Worm (Caenorhabditis elegans) whole organism, early embryonic: ENCODE results near the gene col-175.

Experiments
- B0310.2 ChIP-seq: sonication (generic microtip); optimal IDR thresholded peaks from 2 replicates; lab custom pipeline; 2016; ENCODE audit warnings: mild to moderate bottlenecking, missing genetic modification characterization, missing compliant biosample characterization
- F13C5.2 ChIP-seq: sonication (generic microtip); optimal IDR thresholded peaks from 2 replicates; lab custom pipeline; 2017; ENCODE audit warnings: mild to moderate bottlenecking, missing genetic modification characterization, inconsistent platforms, missing compliant biosample characterization
- aly-1 ChIP-seq: sonication (generic microtip); optimal IDR thresholded peaks from 2 replicates; lab custom pipeline; 2016; ENCODE audit warnings: missing genetic modification characterization, missing compliant biosample characterization
- ama-1 ChIP-seq: fragments of 150-350 bp; optimal IDR thresholded peaks from 2 replicates; lab custom pipeline; 2014
- ceh-13 ChIP-seq: fragments of 200-800 bp; sonication (Bioruptor generic); optimal IDR thresholded peaks from 2 replicates; lab custom pipeline; 2018; ENCODE audit warnings: mild to moderate bottlenecking, missing genetic modification characterization, missing compliant biosample characterization
- ceh-36 ChIP-seq: sonication (generic microtip); optimal IDR thresholded peaks from 2 replicates; lab custom pipeline; 2016; ENCODE audit warnings: missing genetic modification characterization, inconsistent platforms, missing compliant biosample characterization
- ets-7 ChIP-seq: sonication (generic microtip); optimal IDR thresholded peaks from 2 replicates; lab custom pipeline; 2016; ENCODE audit warnings: missing genotype, missing genetic modification characterization, missing compliant biosample characterization
- flt-1 ChIP-seq: fragments of 200-800 bp; sonication (Bioruptor generic); IDR thresholded peaks from 2 replicates; pipeline ENCODE4 v1.3.6; 2022; ENCODE audit warnings: missing genetic modification characterization, missing compliant biosample characterization
- hmbx-1 ChIP-seq: sonication (generic microtip); optimal IDR thresholded peaks from 2 replicates; lab custom pipeline; 2016; ENCODE audit warnings: mild to moderate bottlenecking, missing genetic modification characterization, missing compliant biosample characterization
- hmg-4 ChIP-seq: fragments of 200-800 bp; sonication (Bioruptor generic); optimal IDR thresholded peaks from 2 replicates; lab custom pipeline; 2018; ENCODE audit warnings: mild to moderate bottlenecking, missing genetic modification characterization, missing compliant biosample characterization
- hnd-1 ChIP-seq: sonication (generic microtip); optimal IDR thresholded peaks from 2 replicates; lab custom pipeline; 2016; ENCODE audit warnings: missing genetic modification characterization, missing compliant biosample characterization
- pes-1 ChIP-seq: fragments of 200-800 bp; sonication (Bioruptor generic); IDR thresholded peaks from 2 replicates; pipeline ENCODE4 v1.3.6; 2022; ENCODE audit warnings: missing genetic modification reagents, missing genetic modification characterization, missing compliant biosample characterization
- scrt-1 ChIP-seq: fragments of 200-800 bp; sonication (Bioruptor generic); IDR thresholded peaks from 2 replicates; pipeline ENCODE4 v1.3.6; 2022; ENCODE audit warnings: missing genetic modification characterization, missing compliant biosample characterization
- sea-1 ChIP-seq: fragments of 200-800 bp; sonication (Bioruptor generic); conservative IDR thresholded peaks from 2 replicates; pipeline ENCODE4 v1.3.6; 2022; ENCODE audit warnings: missing genetic modification characterization, missing compliant biosample characterization
- tbx-11 ChIP-seq: fragments of 200-800 bp; sonication (Bioruptor generic); IDR thresholded peaks from 2 replicates; pipeline ENCODE4 v1.3.6; 2022; ENCODE audit warnings: missing genetic modification characterization, missing compliant biosample characterization
- tbx-37 ChIP-seq: fragments of 200-800 bp; sonication (Bioruptor generic); conservative IDR thresholded peaks from 2 replicates; pipeline ENCODE4 v1.3.6; 2022; ENCODE audit warnings: missing genetic modification reagents, missing genetic modification characterization, missing compliant biosample characterization
- tra-4 ChIP-seq: sonication (generic microtip); optimal IDR thresholded peaks from 2 replicates; lab custom pipeline; 2017; ENCODE audit warnings: missing genetic modification characterization, missing compliant biosample characterization

The col-175 gene

ce11 chrX:9234518-9234917 lies at the start of gene col-175:
col-175 (minus strand) TSS chrX:9234618.
- TF ChIP-seq ets-7 (tag; lab: Kevin White, UChicago) (no peak), sea-1 (GFP tag; lab: Robert Waterston, UW) (no peak), tbx-37 (no peak), B0310.2 (tag; lab: Kevin White, UChicago) (no peak), hmg-4 (GFP tag; lab: Kevin White, UChicago) (no peak), aly-1 (tag; lab: Kevin White, UChicago) (no peak), ceh-36 (tag; lab: Kevin White, UChicago) (no peak), hnd-1 (tag; lab: Kevin White, UChicago) (no peak), ceh-13 (no peak), flt-1 (GFP tag; lab: Robert Waterston, UW) (no peak), tra-4 (no peak), F13C5.2 (no peak), tbx-11 (GFP tag; lab: Robert Waterston, UW) (no peak), scrt-1 (GFP tag; lab: Robert Waterston, UW) (no peak), hmbx-1 (tag; lab: Kevin White, UChicago) (no peak), pes-1 (no peak)

ce11 chrX:9283026-9283425 lies 48.6 kb upstream of the col-175 start, which contains the start of gene B0416.11:
B0416.11 (minus strand) TSS chrX:9283126.
- no peak for TF ChIP-seq flt-1 (GFP tag; lab: Robert Waterston, UW)
- TF ChIP-seq pes-1 = no peak
- no peak for TF ChIP-seq hmbx-1 (tag; lab: Kevin White, UChicago)
- TF ChIP-seq ets-7 (tag; lab: Kevin White, UChicago) = no peak
- no peak for TF ChIP-seq ceh-13

- TF ChIP-seq F13C5.2 = no peak
- TF ChIP-seq scrt-1 (GFP tag; lab: Robert Waterston, UW) = no peak
- TF ChIP-seq hmbx-1 (tag; lab: Kevin White, UChicago) = no peak
- no peak for TF ChIP-seq ama-1 (lab: Kevin White, UChicago)
- no peak for TF ChIP-seq pes-1
- no peak for TF ChIP-seq B0310.2 (tag; lab: Kevin White, UChicago)
- no peak for TF ChIP-seq flt-1 (GFP tag; lab: Robert Waterston, UW)
- no peak for TF ChIP-seq hnd-1 (tag; lab: Kevin White, UChicago)
- TF ChIP-seq tra-4 = no peak
- no peak for TF ChIP-seq ceh-36 (tag; lab: Kevin White, UChicago)
- TF ChIP-seq sea-1 (GFP tag; lab: Robert Waterston, UW) = no peak
- no peak for TF ChIP-seq ceh-13
- no peak for TF ChIP-seq tbx-11 (GFP tag; lab: Robert Waterston, UW)
- TF ChIP-seq tbx-37 = no peak
- no peak for TF ChIP-seq aly-1 (tag; lab: Kevin White, UChicago)
- TF ChIP-seq hmg-4 (GFP tag; lab: Kevin White, UChicago) = no peak
- TF ChIP-seq ets-7 (tag; lab: Kevin White, UChicago) = no peak
Observed at ce11 chrX:9278653-9279052, 44.2 kb upstream of the col-175 start, which contains the start of gene B0416.4. B0416.4 (plus strand) TSS chrX:9278953.

ce11 chrX:9274574-9274973 lies 40.2 kb upstream of the col-175 start, which contains the start of gene B0416.10:
B0416.10 (minus strand) TSS chrX:9274674.
- TF ChIP-seq sea-1 (GFP tag; lab: Robert Waterston, UW) = no peak
- TF ChIP-seq aly-1 (tag; lab: Kevin White, UChicago) = no peak
- TF ChIP-seq hmg-4 (GFP tag; lab: Kevin White, UChicago) = no peak
- TF ChIP-seq tbx-37 = no peak
- no peak for TF ChIP-seq B0310.2 (tag; lab: Kevin White, UChicago)
- no peak for TF ChIP-seq flt-1 (GFP tag; lab: Robert Waterston, UW)

- TF ChIP-seq scrt-1 (GFP tag; lab: Robert Waterston, UW) (no peak), B0310.2 (tag; lab: Kevin White, UChicago) (no peak), hmg-4 (GFP tag; lab: Kevin White, UChicago) (peak; percentile 16), ceh-36 (tag; lab: Kevin White, UChicago) (no peak)
Observed at ce11 chrX:9271886-9272285, 37.5 kb upstream of the col-175 start.

- TF ChIP-seq ets-7 (tag; lab: Kevin White, UChicago) (no peak), hnd-1 (tag; lab: Kevin White, UChicago) (no peak), tbx-37 (no peak), tbx-11 (GFP tag; lab: Robert Waterston, UW) (no peak), aly-1 (tag; lab: Kevin White, UChicago) (no peak), hmg-4 (GFP tag; lab: Kevin White, UChicago) (no peak), tra-4 (no peak), flt-1 (GFP tag; lab: Robert Waterston, UW) (no peak), ceh-13 (no peak), pes-1 (no peak), ama-1 (lab: Kevin White, UChicago) (no peak), scrt-1 (GFP tag; lab: Robert Waterston, UW) (no peak), hmbx-1 (tag; lab: Kevin White, UChicago) (no peak), sea-1 (GFP tag; lab: Robert Waterston, UW) (no peak), F13C5.2 (no peak), ceh-36 (tag; lab: Kevin White, UChicago) (no peak), B0310.2 (tag; lab: Kevin White, UChicago) (no peak)
Observed at ce11 chrX:9270753-9271152, 36.3 kb upstream of the col-175 start, which contains the start of gene B0416.5. B0416.5 (minus strand) TSS chrX:9270853.

- TF ChIP-seq ama-1 (lab: Kevin White, UChicago) = peak; percentile 29
- no peak for TF ChIP-seq ceh-13
Observed at ce11 chrX:9268373-9268772, 34.0 kb upstream of the col-175 start.

- TF ChIP-seq ets-7 (tag; lab: Kevin White, UChicago) = no peak
- TF ChIP-seq hnd-1 (tag; lab: Kevin White, UChicago) = no peak
- no peak for TF ChIP-seq ceh-13
- TF ChIP-seq sea-1 (GFP tag; lab: Robert Waterston, UW) = no peak
- TF ChIP-seq pes-1 = no peak
- no peak for TF ChIP-seq ceh-36 (tag; lab: Kevin White, UChicago)
- no peak for TF ChIP-seq B0310.2 (tag; lab: Kevin White, UChicago)
- TF ChIP-seq tra-4 = no peak
- TF ChIP-seq flt-1 (GFP tag; lab: Robert Waterston, UW) = no peak
- no peak for TF ChIP-seq scrt-1 (GFP tag; lab: Robert Waterston, UW)
- TF ChIP-seq F13C5.2 = no peak
- no peak for TF ChIP-seq hmbx-1 (tag; lab: Kevin White, UChicago)
- TF ChIP-seq tbx-37 = no peak
- no peak for TF ChIP-seq hmg-4 (GFP tag; lab: Kevin White, UChicago)
- no peak for TF ChIP-seq aly-1 (tag; lab: Kevin White, UChicago)
- no peak for TF ChIP-seq tbx-11 (GFP tag; lab: Robert Waterston, UW)
- no peak for TF ChIP-seq ama-1 (lab: Kevin White, UChicago)
Observed at ce11 chrX:9266512-9266911, 32.1 kb upstream of the col-175 start.
